Fruit fly (Drosophila melanogaster) Kc167 (cell line): ENCODE results near the gene CG14662.

Experiments used
- Myc ChIP-seq: fragments of >200 bp; optimal IDR thresholded peaks from 2 replicates; lab custom pipeline; 2017; ENCODE audit warnings: missing external identifiers
- Sin3A ChIP-seq: fragments of >200 bp; optimal IDR thresholded peaks from 2 replicates; lab custom pipeline; 2018; ENCODE audit warnings: missing external identifiers
- h ChIP-seq: fragments of >200 bp; optimal IDR thresholded peaks from 3 replicates; lab custom pipeline; 2018; ENCODE audit warnings: missing external identifiers
- insv ChIP-seq: fragments of >200 bp; optimal IDR thresholded peaks from 3 replicates; lab custom pipeline; 2018; ENCODE audit warnings: missing external identifiers
- psq ChIP-seq: fragments of >200 bp; optimal IDR thresholded peaks from 2 replicates; lab custom pipeline; 2017; ENCODE audit warnings: missing external identifiers
- ttk ChIP-seq: sonication (Bioruptor generic); optimal IDR thresholded peaks from 2 replicates; lab custom pipeline; 2017; ENCODE audit warnings: missing external identifiers

DNA sequence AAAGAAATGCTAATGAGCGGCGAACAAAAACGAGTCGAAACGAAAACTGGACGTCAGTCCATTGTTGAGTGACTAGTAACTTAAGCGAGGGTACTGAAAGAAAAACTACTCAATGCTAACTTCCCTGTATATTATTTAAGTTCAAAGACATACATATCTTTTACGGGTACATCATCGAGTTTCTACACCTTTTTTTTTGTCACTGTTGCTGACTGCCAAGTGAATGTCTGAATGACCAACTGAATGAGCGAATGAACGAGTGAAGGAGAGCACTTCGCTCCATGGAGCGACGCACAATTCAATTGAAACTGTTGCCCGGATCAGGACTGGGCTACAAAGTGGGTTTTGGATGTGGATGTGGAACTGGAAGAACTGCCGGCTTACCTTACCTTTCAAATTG, 43.5 kb upstream of the CG14662 start:
- TF ChIP-seq psq (lab: Kevin White, UChicago) (no peak), Myc (lab: Kevin White, UChicago) (no peak), h (lab: Kevin White, UChicago) (no peak), Sin3A (lab: Kevin White, UChicago) (no peak), insv (no peak), ttk (no peak)
